Worm (Caenorhabditis elegans) whole organism, L1 larva: Measurements from ENCODE around the gene grd-7.

Experiments used
- C16A3.4 ChIP-seq: fragments of 150-350 bp; optimal IDR thresholded peaks from 2 replicates; lab custom pipeline; 2014; ENCODE audit warnings: missing biosample characterization, missing genetic modification characterization
- ama-1 ChIP-seq: fragments of 150-350 bp; optimal IDR thresholded peaks from 2 replicates; lab custom pipeline; 2014
- elt-2 ChIP-seq: sonication (generic microtip); optimal IDR thresholded peaks from 2 replicates; lab custom pipeline; 2016; ENCODE audit warnings: missing genetic modification characterization, mild to moderate bottlenecking, inconsistent platforms, missing compliant biosample characterization, missing genetic modification reagents
- grh-1 ChIP-seq: fragments of 200-800 bp; sonication (Bioruptor generic); IDR thresholded peaks from 2 replicates; pipeline ENCODE4 v1.3.6; 2022; ENCODE audit warnings: missing genetic modification reagents, missing genetic modification characterization, missing compliant biosample characterization
- mep-1 ChIP-seq: fragments of 150-350 bp; optimal IDR thresholded peaks from 2 replicates; lab custom pipeline; 2014; ENCODE audit warnings: missing biosample characterization, missing genetic modification characterization
- nhr-11 ChIP-seq: fragments of 150-350 bp; optimal IDR thresholded peaks from 2 replicates; lab custom pipeline; 2014; ENCODE audit warnings: missing biosample characterization, missing genetic modification characterization
- nhr-12 ChIP-seq: sonication (generic microtip); optimal IDR thresholded peaks from 2 replicates; lab custom pipeline; 2017; ENCODE audit warnings: missing biosample characterization, missing genetic modification characterization
- skn-1 ChIP-seq: fragments of 150-350 bp; optimal IDR thresholded peaks from 2 replicates; lab custom pipeline; 2014; ENCODE audit warnings: missing biosample characterization, missing genetic modification characterization
- unc-130 ChIP-seq: fragments of 150-350 bp; optimal IDR thresholded peaks from 2 replicates; lab custom pipeline; 2017; ENCODE audit warnings: missing biosample characterization, missing genetic modification characterization, inconsistent platforms

DNA sequence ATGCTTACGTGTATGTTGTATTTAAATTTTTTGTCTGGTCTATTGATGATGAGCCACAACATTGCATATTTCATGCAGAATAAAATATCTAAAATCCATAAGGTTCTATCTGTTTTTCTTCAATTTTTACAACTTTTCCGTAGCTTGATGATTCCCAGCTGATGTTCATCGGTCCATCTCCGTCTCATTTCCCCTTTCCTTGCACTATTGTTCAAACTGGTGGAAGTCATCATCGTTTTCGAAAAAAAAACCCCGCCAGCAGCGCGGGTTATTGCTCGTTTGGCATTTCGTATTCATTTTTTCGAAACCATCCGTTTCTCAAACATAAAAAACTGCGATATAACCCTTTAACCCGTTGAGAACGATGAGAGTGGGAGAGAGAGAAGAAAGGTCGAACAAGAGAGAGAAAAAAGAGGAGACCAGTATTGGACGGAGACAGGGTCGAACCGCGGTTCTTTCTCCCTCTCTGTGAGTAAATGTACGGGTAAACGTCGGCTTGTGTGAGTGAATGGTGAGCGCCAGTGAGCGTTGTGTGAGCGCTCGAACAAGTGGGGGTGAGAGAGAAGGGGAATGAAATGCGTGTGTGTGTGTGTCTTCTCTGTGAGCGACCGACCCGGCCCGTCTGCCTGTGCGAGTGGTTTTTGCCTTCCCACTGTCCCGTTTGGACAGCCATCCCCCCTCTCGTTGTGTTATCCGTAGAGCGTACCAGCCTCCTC lies 4.5 kb downstream of the grd-7 start:
- peak; percentile 93 for TF ChIP-seq C16A3.4 (tag; lab: Kevin White, UChicago)
- TF ChIP-seq ama-1 (lab: Kevin White, UChicago): no peak
- TF ChIP-seq skn-1: peak; percentile 20
- no peak for TF ChIP-seq nhr-11 (tag; lab: Kevin White, UChicago)
- peak; percentile 82 for TF ChIP-seq mep-1 (tag; lab: Kevin White, UChicago)
- peak; percentile 47 for TF ChIP-seq grh-1
- TF ChIP-seq unc-130 (tag; lab: Kevin White, UChicago): peak; percentile 16
- no peak for TF ChIP-seq nhr-12 (tag; lab: Kevin White, UChicago)
- TF ChIP-seq elt-2 (tag; lab: Kevin White, UChicago): peak; percentile 38
